Fruit fly (Drosophila melanogaster) whole organism, wandering third instar larva: ENCODE measurements around the gene Hr78.

Experiments
- Abd-B ChIP-seq: fragments of >200 bp; optimal IDR thresholded peaks from 2 replicates; lab custom pipeline; 2017; ENCODE audit warnings: missing biosample characterization, missing genetic modification characterization
- Jra ChIP-seq: sonication (Bioruptor generic); optimal IDR thresholded peaks from 2 replicates; lab custom pipeline; 2016; ENCODE audit warnings: missing biosample characterization, missing genetic modification characterization

DNA sequence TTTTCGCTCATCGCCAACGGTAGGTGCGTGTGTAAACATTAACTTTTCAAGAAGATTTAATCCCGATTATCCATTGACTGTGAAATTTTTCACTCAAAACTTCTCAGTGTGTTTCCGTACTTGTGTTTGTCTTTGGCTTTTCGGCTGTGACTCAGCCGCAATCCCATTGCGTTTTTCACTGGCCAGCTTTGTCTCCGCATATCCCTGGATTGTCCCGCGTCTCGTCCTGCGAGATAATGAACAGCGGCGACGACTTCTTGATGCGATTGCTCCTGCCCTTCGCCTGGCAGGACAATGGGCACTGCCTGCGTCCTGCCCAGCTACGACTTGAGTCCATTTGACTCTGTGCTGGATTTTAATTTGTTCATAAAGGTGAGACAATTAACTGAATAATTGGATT is 15.2 kb downstream of the Hr78 start:
- TF ChIP-seq Abd-B: no peak
- no peak for TF ChIP-seq Jra
